Fruit fly (Drosophila melanogaster) whole organism, adult: ENCODE measurements around the gene CG6791.

Experiments used
- CG11617 ChIP-seq: fragments of 200-800 bp; sonication (Bioruptor generic); optimal IDR thresholded peaks from 2 replicates; lab custom pipeline; 2017; ENCODE audit warnings: mild to moderate bottlenecking, missing biosample characterization, missing genetic modification reagents, missing genetic modification characterization
- CG12768 ChIP-seq: fragments of 200-800 bp; sonication (Bioruptor generic); optimal IDR thresholded peaks from 2 replicates; lab custom pipeline; 2017; ENCODE audit warnings: missing biosample characterization, missing genetic modification characterization, mild to moderate bottlenecking, moderate library complexity, missing genetic modification reagents
- CG14711 ChIP-seq: fragments of 200-800 bp; sonication (Bioruptor generic); optimal IDR thresholded peaks from 2 replicates; lab custom pipeline; 2018; ENCODE audit warnings: missing biosample characterization, mild to moderate bottlenecking, missing genetic modification characterization, moderate library complexity
- CG1620 ChIP-seq: fragments of 200-800 bp; sonication (Bioruptor generic); optimal IDR thresholded peaks from 2 replicates; lab custom pipeline; 2016; ENCODE audit warnings: missing biosample characterization, missing genetic modification characterization
- CG33017 ChIP-seq: fragments of 200-800 bp; sonication (Bioruptor generic); optimal IDR thresholded peaks from 2 replicates; lab custom pipeline; 2018; ENCODE audit warnings: missing biosample characterization, mild to moderate bottlenecking, missing genetic modification characterization, moderate library complexity
- CG5204 ChIP-seq: fragments of 200-800 bp; sonication (Bioruptor generic); optimal IDR thresholded peaks from 2 replicates; lab custom pipeline; 2016; ENCODE audit warnings: missing biosample characterization, missing genetic modification characterization
- CG7045 ChIP-seq: fragments of 200-800 bp; sonication (Bioruptor generic); optimal IDR thresholded peaks from 2 replicates; lab custom pipeline; 2017; ENCODE audit warnings: missing biosample characterization, mild to moderate bottlenecking, missing genetic modification characterization
- CG7101 ChIP-seq: fragments of 200-800 bp; sonication (Bioruptor generic); optimal IDR thresholded peaks from 2 replicates; lab custom pipeline; 2018; ENCODE audit warnings: missing biosample characterization, mild to moderate bottlenecking, missing genetic modification characterization, moderate library complexity
- Clk ChIP-seq: fragments of 200-800 bp; sonication (Bioruptor generic); optimal IDR thresholded peaks from 2 replicates; lab custom pipeline; 2017; ENCODE audit warnings: missing biosample characterization, missing genetic modification characterization
- Crg-1 ChIP-seq: fragments of 200-800 bp; sonication (Bioruptor generic); optimal IDR thresholded peaks from 2 replicates; lab custom pipeline; 2016; ENCODE audit warnings: missing biosample characterization, missing genetic modification characterization
- Hr96 ChIP-seq: fragments of 200-800 bp; sonication (Bioruptor generic); optimal IDR thresholded peaks from 2 replicates; lab custom pipeline; 2016; ENCODE audit warnings: missing biosample characterization, missing genetic modification characterization
- Mnt ChIP-seq: fragments of 200-800 bp; sonication (Bioruptor generic); optimal IDR thresholded peaks from 2 replicates; lab custom pipeline; 2016; ENCODE audit warnings: missing biosample characterization, mild to moderate bottlenecking, missing genetic modification characterization
- bab1 ChIP-seq: fragments of 200-800 bp; sonication (Bioruptor generic); optimal IDR thresholded peaks from 3 replicates; lab custom pipeline; 2019; ENCODE audit warnings: missing biosample characterization, mild to moderate bottlenecking, missing genetic modification characterization, moderate library complexity
- cic ChIP-seq: fragments of 200-800 bp; sonication (Bioruptor generic); optimal IDR thresholded peaks from 2 replicates; lab custom pipeline; 2017; ENCODE audit warnings: missing biosample characterization, mild to moderate bottlenecking, missing genetic modification characterization, moderate library complexity
- cnc ChIP-seq, 2 experiments: fragments of >200 bp; optimal IDR thresholded peaks; 2 replicates each; lab custom pipeline; 2017
- kay ChIP-seq: fragments of 200-800 bp; sonication (Bioruptor generic); peaks from one replicate; lab custom pipeline; 2016; ENCODE audit warnings: missing biosample characterization, missing genetic modification characterization, borderline replicate concordance
- ovo ChIP-seq: fragments of 200-800 bp; sonication (Bioruptor generic); optimal IDR thresholded peaks from 2 replicates; lab custom pipeline; 2016; ENCODE audit warnings: missing biosample characterization, missing genetic modification characterization
- pad ChIP-seq: fragments of 200-800 bp; sonication (Bioruptor generic); optimal IDR thresholded peaks from 3 replicates; lab custom pipeline; 2017; ENCODE audit warnings: missing biosample characterization, missing genetic modification characterization, mild to moderate bottlenecking, moderate library complexity, missing genetic modification reagents
- tj ChIP-seq: fragments of 200-800 bp; sonication (Bioruptor generic); optimal IDR thresholded peaks from 3 replicates; lab custom pipeline; 2017; ENCODE audit warnings: missing biosample characterization, mild to moderate bottlenecking, missing genetic modification characterization, moderate library complexity
- toe ChIP-seq: fragments of 200-800 bp; sonication (Bioruptor generic); optimal IDR thresholded peaks from 2 replicates; lab custom pipeline; 2016; ENCODE audit warnings: missing biosample characterization, missing genetic modification characterization

Gene CG6791

DNA sequence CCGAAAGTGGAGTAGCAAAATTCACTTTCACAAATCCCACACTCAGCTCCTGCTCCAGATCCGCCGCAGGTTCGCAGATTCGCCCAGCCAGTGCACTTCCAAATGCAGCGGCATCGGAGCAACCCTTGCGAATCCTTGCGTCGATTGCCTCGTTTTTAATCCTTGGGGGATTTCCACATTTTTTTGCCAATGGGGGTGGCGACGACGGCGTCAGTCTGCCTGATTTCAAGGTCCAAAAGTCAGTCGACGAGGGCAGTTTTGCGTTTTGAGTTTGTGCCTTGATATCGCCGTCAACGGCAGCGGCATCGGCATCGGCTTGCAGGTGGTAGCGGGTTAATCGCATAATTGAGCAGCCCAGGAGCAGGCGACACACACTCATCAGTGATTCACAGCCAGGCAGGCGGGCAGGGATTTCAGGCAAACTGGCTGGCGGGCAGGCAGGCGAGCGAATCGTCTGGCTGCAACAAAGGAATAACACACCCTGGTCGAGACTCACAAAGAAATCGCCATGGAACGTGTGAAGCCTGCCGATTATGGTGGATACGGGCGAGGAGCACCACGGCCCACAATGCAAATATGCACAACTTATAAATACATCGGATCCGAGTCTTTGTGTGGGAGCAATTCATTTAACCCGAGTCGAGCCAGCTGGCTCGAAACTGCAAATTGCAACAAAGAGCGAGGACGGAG, 25.6 kb upstream of the CG6791 start:
- TF ChIP-seq pad (GFP tag; lab: Kevin White, UChicago) = no peak

DNA sequence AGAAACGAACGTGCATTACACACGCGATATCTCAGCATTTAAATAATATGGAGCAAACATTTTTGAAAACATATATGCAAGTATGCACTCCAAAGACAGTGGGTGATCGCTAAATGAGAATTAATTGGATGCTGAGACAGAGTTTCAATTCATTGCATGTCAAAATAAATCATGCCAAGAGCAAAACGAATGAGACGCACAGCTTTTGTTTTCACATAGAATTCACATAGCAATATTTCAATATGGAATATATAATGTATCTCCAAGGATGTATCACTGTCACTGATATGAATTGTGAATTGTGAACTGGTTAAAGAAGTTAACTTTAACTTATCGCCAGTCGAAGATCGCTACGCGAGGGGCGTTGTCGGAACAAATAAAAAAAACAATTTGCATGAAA, 24.6 kb upstream of the CG6791 start:
- TF ChIP-seq CG14711 (tag; lab: Kevin White, UChicago) (peak; percentile 40), bab1 (GFP tag; lab: Kevin White, UChicago) (peak; percentile 46), ovo (no peak)

DNA sequence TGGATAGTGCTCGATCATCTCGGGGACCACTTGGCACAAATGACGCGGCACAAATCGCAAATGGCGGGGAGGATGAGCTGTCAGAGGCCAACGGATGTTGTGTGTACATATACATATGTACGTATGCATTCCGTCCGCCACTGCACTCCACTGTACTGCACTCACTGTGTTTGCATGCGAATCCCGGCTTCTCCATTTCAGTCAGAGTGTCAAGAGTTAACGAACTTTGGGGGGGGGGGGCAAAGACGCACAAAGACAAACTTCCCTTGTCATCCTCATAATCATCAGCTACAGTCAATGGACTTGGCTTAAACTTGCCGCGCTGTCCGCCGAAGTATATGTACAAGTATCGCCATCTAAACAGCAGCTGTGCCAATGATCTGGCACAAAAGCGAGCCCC, 24.2 kb upstream of the CG6791 start:
- TF ChIP-seq Hr96 (GFP tag; lab: Kevin White, UChicago) (no peak), Mnt (no peak), CG7101 (no peak), kay (GFP tag; lab: Kevin White, UChicago) (no peak), cic (GFP tag; lab: Kevin White, UChicago) (no peak)

DNA sequence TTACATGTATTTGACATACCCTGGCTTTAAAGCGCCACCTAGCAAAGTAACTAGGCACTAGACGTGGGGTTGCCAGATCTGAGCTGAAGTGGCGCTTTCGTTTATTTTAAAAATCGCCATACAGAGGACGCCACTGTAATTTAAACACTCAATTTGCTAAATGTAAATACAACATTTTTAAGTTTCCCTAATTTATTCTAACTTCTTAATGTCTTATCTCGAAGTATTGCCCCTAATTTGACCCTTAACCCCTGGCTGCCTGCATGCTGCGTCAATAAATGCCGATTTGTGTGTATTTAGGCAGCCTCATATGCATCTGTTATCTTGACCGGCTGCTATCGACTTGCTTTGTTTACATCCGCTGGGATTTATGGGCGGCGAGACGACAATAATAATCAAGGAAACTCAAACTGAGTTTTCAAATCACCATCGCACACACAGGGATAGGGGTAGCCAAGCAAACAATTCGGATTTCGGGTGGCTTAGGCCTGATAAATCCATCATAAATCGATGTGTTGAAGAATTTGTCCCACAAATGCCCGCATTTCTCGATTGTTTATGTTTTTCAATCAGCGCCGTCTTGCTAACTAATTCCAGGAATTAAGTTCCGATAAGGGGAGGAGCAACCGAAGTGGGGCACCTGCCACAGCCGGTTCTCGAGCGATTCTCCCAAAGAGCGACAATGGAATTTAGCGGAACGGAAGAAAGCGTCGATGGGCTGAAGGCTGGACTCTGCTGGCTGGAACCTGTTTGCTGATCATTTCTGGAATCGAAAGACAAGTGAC, 23.5 kb upstream of the CG6791 start:
- TF ChIP-seq kay (GFP tag; lab: Kevin White, UChicago) (no peak), CG12768 (GFP tag; lab: Kevin White, UChicago) (no peak), CG5204 (GFP tag; lab: Kevin White, UChicago) (no peak), Crg-1 (GFP tag; lab: Kevin White, UChicago) (peak; percentile 57), CG33017 (no peak), CG14711 (tag; lab: Kevin White, UChicago) (peak; percentile 21), CG1620 (peak; percentile 79), tj (GFP tag; lab: Kevin White, UChicago) (no peak), cnc (optimal IDR thresholded peaks at IDR 0.05; lab: Kevin White, UChicago) (no peak), bab1 (GFP tag; lab: Kevin White, UChicago) (peak; percentile 70), ovo (peak; percentile 37), Clk (GFP tag; lab: Kevin White, UChicago) (no peak), CG7045 (GFP tag; lab: Kevin White, UChicago) (no peak), CG7101 (no peak), toe (GFP tag; lab: Kevin White, UChicago) (peak; percentile 57), pad (GFP tag; lab: Kevin White, UChicago) (peak; percentile 44), Hr96 (GFP tag; lab: Kevin White, UChicago) (peak; percentile 54), CG11617 (GFP tag; lab: Kevin White, UChicago) (no peak), Mnt (no peak), cic (GFP tag; lab: Kevin White, UChicago) (no peak)

DNA sequence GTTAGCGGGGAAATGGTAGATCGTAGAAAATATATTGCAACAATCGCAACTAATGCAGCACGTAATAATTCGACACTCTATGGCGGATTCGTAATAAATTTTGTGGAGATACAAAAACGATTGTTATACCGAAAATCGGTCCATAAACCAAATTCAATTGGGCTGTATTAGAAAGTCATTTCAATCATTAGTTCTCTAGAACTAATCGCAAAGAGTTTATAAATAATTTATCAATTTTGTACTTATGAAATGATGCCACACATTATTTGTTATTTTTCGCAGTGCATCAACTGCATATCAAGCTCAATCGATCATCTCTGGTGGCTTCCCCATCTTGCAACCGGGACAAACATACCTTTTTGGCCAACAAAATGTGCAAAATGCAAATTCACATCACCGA, 22.5 kb upstream of the CG6791 start:
- TF ChIP-seq CG7101 (no peak), CG7045 (GFP tag; lab: Kevin White, UChicago) (no peak), CG11617 (GFP tag; lab: Kevin White, UChicago) (no peak), CG14711 (tag; lab: Kevin White, UChicago) (no peak), tj (GFP tag; lab: Kevin White, UChicago) (no peak), Clk (GFP tag; lab: Kevin White, UChicago) (no peak), toe (GFP tag; lab: Kevin White, UChicago) (no peak), CG5204 (GFP tag; lab: Kevin White, UChicago) (no peak), CG33017 (no peak), Crg-1 (GFP tag; lab: Kevin White, UChicago) (no peak), CG12768 (GFP tag; lab: Kevin White, UChicago) (no peak), ovo (no peak), Hr96 (GFP tag; lab: Kevin White, UChicago) (no peak), kay (GFP tag; lab: Kevin White, UChicago) (no peak), pad (GFP tag; lab: Kevin White, UChicago) (no peak), cnc (optimal IDR thresholded peaks at IDR 0.05; lab: Kevin White, UChicago) (no peak)

DNA sequence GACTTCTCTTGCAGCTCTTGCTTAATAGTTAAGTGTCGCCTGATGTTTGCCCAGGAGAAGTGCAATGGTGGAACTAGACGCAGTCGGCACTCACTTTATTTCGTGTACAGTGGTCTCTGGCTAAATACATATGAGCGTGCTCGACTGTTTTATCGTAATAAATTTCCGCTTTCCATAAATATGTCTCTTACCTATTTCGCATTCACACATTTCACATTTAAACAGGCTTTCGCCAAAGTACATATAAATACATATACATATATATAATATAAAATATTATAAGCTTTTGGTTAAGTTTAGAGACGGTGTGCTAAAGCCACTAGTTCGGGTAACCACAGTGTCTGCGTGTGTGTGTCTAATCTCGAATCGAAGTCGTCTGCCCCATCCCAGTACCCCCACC, 16.7 kb upstream of the CG6791 start:
- TF ChIP-seq kay (GFP tag; lab: Kevin White, UChicago) (no peak), CG7101 (no peak), CG14711 (tag; lab: Kevin White, UChicago) (no peak), CG1620 (no peak), Clk (GFP tag; lab: Kevin White, UChicago) (no peak), toe (GFP tag; lab: Kevin White, UChicago) (no peak), CG5204 (GFP tag; lab: Kevin White, UChicago) (no peak), CG33017 (no peak), CG11617 (GFP tag; lab: Kevin White, UChicago) (no peak), cic (GFP tag; lab: Kevin White, UChicago) (no peak), Hr96 (GFP tag; lab: Kevin White, UChicago) (no peak), Mnt (no peak)
